Worm (Caenorhabditis elegans) whole organism, mixed stage, embryonic: ENCODE results near the gene C14E2.5.

Experiments used
- blmp-1 ChIP-seq: fragments of 150-350 bp; optimal IDR thresholded peaks from 2 replicates; lab custom pipeline; 2014; ENCODE audit warnings: missing biosample characterization, missing genetic modification characterization
- ceh-39 ChIP-seq: fragments of 150-350 bp; optimal IDR thresholded peaks from 2 replicates; lab custom pipeline; 2014; ENCODE audit warnings: missing biosample characterization, missing genetic modification characterization
- cnd-1 ChIP-seq: fragments of 200-800 bp; sonication (Bioruptor generic); optimal IDR thresholded peaks from 2 replicates; lab custom pipeline; 2018; ENCODE audit warnings: mild to moderate bottlenecking, missing genetic modification characterization, missing compliant biosample characterization
- drap-1 ChIP-seq: fragments of 200-800 bp; sonication (Bioruptor generic); optimal IDR thresholded peaks from 3 replicates; lab custom pipeline; 2018; ENCODE audit warnings: mild to moderate bottlenecking, missing genetic modification characterization, missing compliant biosample characterization
- elt-1 ChIP-seq: sonication (generic microtip); optimal IDR thresholded peaks from 2 replicates; lab custom pipeline; 2017; ENCODE audit warnings: missing genetic modification characterization, mild to moderate bottlenecking, missing compliant biosample characterization, antibody characterized with exemption, moderate library complexity, borderline replicate concordance; ENCODE audit not compliant: insufficient read depth
- elt-3 ChIP-seq: fragments of 150-350 bp; optimal IDR thresholded peaks from 2 replicates; lab custom pipeline; 2014; ENCODE audit warnings: missing biosample characterization, missing genetic modification characterization
- hlh-1 ChIP-seq: fragments of 150-350 bp; optimal IDR thresholded peaks from 2 replicates; lab custom pipeline; 2014; ENCODE audit warnings: missing biosample characterization, missing genetic modification reagents, missing genetic modification characterization
- lin-13 ChIP-seq: fragments of 150-350 bp; optimal IDR thresholded peaks from 2 replicates; lab custom pipeline; 2014; ENCODE audit warnings: missing biosample characterization, missing genetic modification characterization
- mep-1 ChIP-seq: fragments of 150-350 bp; optimal IDR thresholded peaks from 2 replicates; lab custom pipeline; 2017; ENCODE audit warnings: missing biosample characterization, missing genetic modification reagents, missing genetic modification characterization, inconsistent platforms
- mls-2 ChIP-seq: sonication (generic microtip); optimal IDR thresholded peaks from 2 replicates; lab custom pipeline; 2016; ENCODE audit warnings: mild to moderate bottlenecking, missing genetic modification characterization, moderate library complexity, missing compliant biosample characterization
- pha-4 ChIP-seq: fragments of 150-350 bp; optimal IDR thresholded peaks from 2 replicates; lab custom pipeline; 2018; ENCODE audit warnings: missing biosample characterization, missing genetic modification reagents, missing genetic modification characterization
- sptf-1 ChIP-seq: sonication (generic microtip); optimal IDR thresholded peaks from 2 replicates; lab custom pipeline; 2017; ENCODE audit warnings: mild to moderate bottlenecking, missing genetic modification characterization, moderate library complexity, missing compliant biosample characterization
- unc-39 ChIP-seq: fragments of 150-350 bp; optimal IDR thresholded peaks from 2 replicates; lab custom pipeline; 2014; ENCODE audit warnings: missing biosample characterization, missing genetic modification characterization
- ztf-11 ChIP-seq: fragments of 150-350 bp; optimal IDR thresholded peaks from 2 replicates; lab custom pipeline; 2014; ENCODE audit warnings: missing biosample characterization, missing genetic modification characterization

Gene C14E2.5

DNA sequence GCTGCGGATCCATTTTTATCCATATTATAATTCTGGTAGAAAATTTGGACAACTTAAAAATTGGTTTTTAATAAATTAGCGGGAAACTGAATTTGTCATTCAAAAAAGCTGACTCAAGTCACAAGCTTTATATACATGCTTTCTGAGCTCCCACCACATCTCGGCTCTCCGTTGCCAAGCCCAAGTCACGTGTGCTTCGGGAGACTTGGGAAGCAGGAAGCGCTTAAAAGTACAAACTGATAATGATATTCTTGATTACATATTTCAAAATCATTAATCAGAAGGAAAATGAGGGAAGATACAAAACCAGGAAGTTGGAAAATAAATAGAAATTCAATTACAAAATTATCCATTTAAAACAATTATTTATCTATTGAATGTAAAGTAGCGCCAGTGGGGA lies 47.2 kb downstream of the C14E2.5 start, which contains the start of gene elc-2:
TSS of gene elc-2 (minus strand) at position 101 of the 400 bp plus-strand sequence.
- TF ChIP-seq ztf-11 (tag; lab: Kevin White, UChicago) (no peak), lin-13 (no peak), pha-4 (tag; lab: Kevin White, UChicago) (no peak), drap-1 (GFP tag; lab: Kevin White, UChicago) (no peak), elt-1 (tag; lab: Kevin White, UChicago) (no peak), elt-3 (tag; lab: Kevin White, UChicago) (no peak), hlh-1 (no peak), mep-1 (tag; lab: Kevin White, UChicago) (no peak), unc-39 (tag; lab: Kevin White, UChicago) (no peak), blmp-1 (no peak), sptf-1 (tag; lab: Kevin White, UChicago) (no peak), mls-2 (no peak), ceh-39 (tag; lab: Kevin White, UChicago) (no peak), cnd-1 (tag; lab: Kevin White, UChicago) (no peak)
- TF ChIP-seq, all 35 proteins: peak for 0
